Worm (Caenorhabditis elegans) whole organism, young adult: ENCODE measurements around the gene C01G5.3.

Experiments used
- F37B4.10 ChIP-seq: fragments of 200-800 bp; sonication (Bioruptor generic); IDR thresholded peaks from 2 replicates; pipeline ENCODE4 v1.3.6; 2022; ENCODE audit warnings: missing genetic modification characterization, missing compliant biosample characterization
- T07F8.4 ChIP-seq: sonication (generic microtip); optimal IDR thresholded peaks from 2 replicates; lab custom pipeline; 2016; ENCODE audit warnings: mild to moderate bottlenecking, missing genetic modification characterization, moderate library complexity, missing compliant biosample characterization
- egl-18 ChIP-seq: fragments of 200-800 bp; sonication (Bioruptor generic); IDR thresholded peaks from 2 replicates; pipeline ENCODE4 v1.3.6; 2022; ENCODE audit warnings: missing genetic modification reagents, missing genetic modification characterization, missing compliant biosample characterization

ce11 chrIV:6581658-6582057 is 45.6 kb downstream of the C01G5.3 start:
- TF ChIP-seq T07F8.4 (no peak), egl-18 (GFP tag; lab: Robert Waterston, UW) (no peak), F37B4.10 (no peak)
